Fruit fly (Drosophila melanogaster) whole organism, embryonic: Measurements from ENCODE around the gene CG11975.

Source experiments
- Asciz ChIP-seq: fragments of 200-800 bp; sonication (Bioruptor generic); optimal IDR thresholded peaks from 2 replicates; lab custom pipeline; 2017; ENCODE audit warnings: missing biosample characterization, mild to moderate bottlenecking, missing genetic modification characterization, missing genetic modification reagents
- Atf-2 ChIP-seq: fragments of 200-800 bp; sonication (Bioruptor generic); optimal IDR thresholded peaks from 2 replicates; lab custom pipeline; 2016; ENCODE audit warnings: missing biosample characterization, missing genetic modification characterization
- CG11093 ChIP-seq: fragments of 200-800 bp; sonication (Bioruptor generic); IDR thresholded peaks from 3 replicates; pipeline ENCODE4 v1.3.6; 2022; ENCODE audit warnings: missing biosample characterization, missing genetic modification characterization
- CG11398 ChIP-seq: fragments of 200-800 bp; sonication (Bioruptor generic); optimal IDR thresholded peaks from 2 replicates; lab custom pipeline; 2016; ENCODE audit warnings: missing biosample characterization, missing genetic modification characterization
- CG12299 ChIP-seq: fragments of 200-800 bp; sonication (Bioruptor generic); optimal IDR thresholded peaks from 2 replicates; lab custom pipeline; 2018; ENCODE audit warnings: missing biosample characterization, mild to moderate bottlenecking, missing genetic modification characterization
- CG13123 ChIP-seq: fragments of 200-800 bp; sonication (Bioruptor generic); optimal IDR thresholded peaks from 2 replicates; lab custom pipeline; 2016; ENCODE audit warnings: missing biosample characterization, missing genetic modification characterization
- CG13894 ChIP-seq: fragments of 200-800 bp; sonication (Bioruptor generic); optimal IDR thresholded peaks from 3 replicates; lab custom pipeline; 2018; ENCODE audit warnings: missing biosample characterization, mild to moderate bottlenecking, missing genetic modification characterization, moderate library complexity
- CG15514 ChIP-seq: fragments of 200-800 bp; sonication (Bioruptor generic); optimal IDR thresholded peaks from 3 replicates; lab custom pipeline; 2017; ENCODE audit warnings: missing biosample characterization, missing genetic modification characterization, mild to moderate bottlenecking, moderate library complexity, missing genetic modification reagents
- CG17912 ChIP-seq: fragments of 200-800 bp; sonication (Bioruptor generic); optimal IDR thresholded peaks from 2 replicates; lab custom pipeline; 2018; ENCODE audit warnings: missing biosample characterization, mild to moderate bottlenecking, missing genetic modification characterization
- CG2712 ChIP-seq: fragments of 200-800 bp; optimal IDR thresholded peaks from 3 replicates; lab custom pipeline; 2019; ENCODE audit warnings: missing biosample characterization, mild to moderate bottlenecking, missing genetic modification characterization, moderate library complexity
- CG33557 ChIP-seq: fragments of 200-800 bp; sonication (Bioruptor generic); optimal IDR thresholded peaks from 2 replicates; lab custom pipeline; 2019; ENCODE audit warnings: missing biosample characterization, mild to moderate bottlenecking, missing genetic modification characterization, moderate library complexity
- CG3838 ChIP-seq: fragments of 200-800 bp; sonication (Bioruptor generic); optimal IDR thresholded peaks from 3 replicates; lab custom pipeline; 2016; ENCODE audit warnings: missing biosample characterization, missing genetic modification characterization
- CG4424 ChIP-seq: fragments of 200-800 bp; sonication (Bioruptor generic); optimal IDR thresholded peaks from 3 replicates; lab custom pipeline; 2016; ENCODE audit warnings: missing biosample characterization, missing genetic modification characterization
- CG4617 ChIP-seq: fragments of 200-800 bp; sonication (Bioruptor generic); optimal IDR thresholded peaks from 3 replicates; lab custom pipeline; 2016; ENCODE audit warnings: missing biosample characterization, missing genetic modification characterization, borderline replicate concordance
- CG6854 ChIP-seq: fragments of 200-800 bp; sonication (Bioruptor generic); optimal IDR thresholded peaks from 3 replicates; lab custom pipeline; 2017; ENCODE audit warnings: missing biosample characterization, mild to moderate bottlenecking, missing genetic modification characterization
- CG7372 ChIP-seq: fragments of 200-800 bp; sonication (Bioruptor generic); IDR thresholded peaks from 2 replicates; pipeline ENCODE4 v1.3.6; 2022; ENCODE audit warnings: missing biosample characterization, missing genetic modification characterization
- CG7556 ChIP-seq: fragments of 200-800 bp; sonication (Bioruptor generic); optimal IDR thresholded peaks from 2 replicates; lab custom pipeline; 2017; ENCODE audit warnings: missing biosample characterization, mild to moderate bottlenecking, missing genetic modification characterization
- CG7786 ChIP-seq: fragments of 200-800 bp; sonication (Bioruptor generic); optimal IDR thresholded peaks from 2 replicates; lab custom pipeline; 2016; ENCODE audit warnings: missing biosample characterization, missing genetic modification characterization
- CG9797 ChIP-seq: fragments of 200-800 bp; sonication (Bioruptor generic); optimal IDR thresholded peaks from 3 replicates; lab custom pipeline; 2018; ENCODE audit warnings: missing biosample characterization, mild to moderate bottlenecking, missing genetic modification characterization
- CoRest ChIP-seq: fragments of 200-800 bp; sonication (Bioruptor generic); optimal IDR thresholded peaks from 3 replicates; lab custom pipeline; 2018; ENCODE audit warnings: missing biosample characterization, mild to moderate bottlenecking, missing genetic modification characterization, moderate library complexity
- Deaf1 ChIP-seq: fragments of 200-800 bp; optimal IDR thresholded peaks from 3 replicates; lab custom pipeline; 2019; ENCODE audit warnings: missing biosample characterization, mild to moderate bottlenecking, missing genetic modification characterization, moderate library complexity
- Dip2 ChIP-seq: fragments of 200-800 bp; sonication (Bioruptor generic); IDR thresholded peaks from 2 replicates; pipeline ENCODE4 v1.3.6; 2022; ENCODE audit warnings: missing biosample characterization, missing genetic modification characterization
- E2f2 ChIP-seq: fragments of 200-800 bp; sonication (Bioruptor generic); IDR thresholded peaks from 2 replicates; pipeline ENCODE4 v1.3.6; 2022; ENCODE audit warnings: missing biosample characterization, missing genetic modification characterization
- Ets65A ChIP-seq: fragments of 200-800 bp; sonication (Bioruptor generic); peaks from one replicate; lab custom pipeline; 2016; ENCODE audit warnings: missing biosample characterization, missing genetic modification characterization
- Lhr ChIP-seq: fragments of 200-800 bp; sonication (Bioruptor generic); optimal IDR thresholded peaks from 3 replicates; lab custom pipeline; 2017; ENCODE audit warnings: mild to moderate bottlenecking, missing biosample characterization, missing genetic modification reagents, missing genetic modification characterization
- MBD-R2 ChIP-seq: fragments of 200-800 bp; sonication (Bioruptor generic); IDR thresholded peaks from 2 replicates; pipeline ENCODE4 v1.3.6; 2022; ENCODE audit warnings: missing biosample characterization, missing genetic modification characterization
- Med ChIP-seq: fragments of 200-800 bp; sonication (Bioruptor generic); peaks from one replicate; lab custom pipeline; 2016; ENCODE audit warnings: missing biosample characterization, missing genetic modification characterization, mild to moderate bottlenecking, inconsistent platforms, moderate library complexity
- NC2α ChIP-seq: fragments of 200-800 bp; sonication (Bioruptor generic); optimal IDR thresholded peaks from 2 replicates; lab custom pipeline; 2016; ENCODE audit warnings: missing biosample characterization, missing genetic modification characterization
- Nf-YC ChIP-seq: fragments of 200-800 bp; optimal IDR thresholded peaks from 3 replicates; lab custom pipeline; 2019; ENCODE audit warnings: missing biosample characterization, mild to moderate bottlenecking, missing genetic modification characterization, moderate library complexity
- Oaz ChIP-seq: fragments of 200-800 bp; sonication (Bioruptor generic); IDR thresholded peaks from 2 replicates; pipeline ENCODE4 v1.3.6; 2022; ENCODE audit warnings: missing biosample characterization, missing genetic modification characterization
- Ravus ChIP-seq: fragments of 200-800 bp; sonication (Bioruptor generic); IDR thresholded peaks from 2 replicates; pipeline ENCODE4 v1.3.6; 2022; ENCODE audit warnings: missing biosample characterization, missing genetic modification characterization
- Scr ChIP-seq: fragments of 200-800 bp; sonication (Bioruptor generic); IDR thresholded peaks from 2 replicates; pipeline ENCODE4 v1.3.6; 2022; ENCODE audit warnings: missing biosample characterization, missing genetic modification characterization; ENCODE audit not compliant: partially characterized antibody
- Sin3A ChIP-seq: fragments of >200 bp; optimal IDR thresholded peaks from 2 replicates; lab custom pipeline; 2018
- amos ChIP-seq: fragments of 200-800 bp; sonication (Bioruptor generic); IDR thresholded peaks from 2 replicates; pipeline ENCODE4 v1.3.6; 2022; ENCODE audit warnings: missing biosample characterization, missing genetic modification characterization; ENCODE audit not compliant: partially characterized antibody
- aop ChIP-seq: fragments of 200-800 bp; sonication (Bioruptor generic); IDR thresholded peaks from 2 replicates; pipeline ENCODE4 v1.3.6; 2022; ENCODE audit warnings: missing biosample characterization, missing genetic modification characterization
- bigmax ChIP-seq: fragments of 200-800 bp; sonication (Bioruptor generic); optimal IDR thresholded peaks from 2 replicates; lab custom pipeline; 2018; ENCODE audit warnings: missing biosample characterization, mild to moderate bottlenecking, missing genetic modification characterization
- cad ChIP-seq: fragments of >200 bp; optimal IDR thresholded peaks from 2 replicates; lab custom pipeline; 2017; ENCODE audit warnings: missing biosample characterization, missing genetic modification characterization
- ci ChIP-seq: fragments of 200-800 bp; sonication (Bioruptor generic); IDR thresholded peaks from 3 replicates; pipeline ENCODE4 v1.3.6; 2022; ENCODE audit warnings: missing biosample characterization, missing genetic modification characterization
- dpn ChIP-seq, 2 experiments: fragments of 200-800 bp; sonication (Bioruptor generic); optimal IDR thresholded peaks; 3 replicates each; lab custom pipeline; 2016; ENCODE audit warnings: missing biosample characterization in 2 of 2, missing genetic modification characterization in 2 of 2
- grau ChIP-seq: fragments of 200-800 bp; optimal IDR thresholded peaks from 3 replicates; lab custom pipeline; 2019; ENCODE audit warnings: missing biosample characterization, mild to moderate bottlenecking, missing genetic modification characterization, moderate library complexity
- gro ChIP-seq: fragments of 200-800 bp; sonication (Bioruptor generic); optimal IDR thresholded peaks from 2 replicates; lab custom pipeline; 2016; ENCODE audit warnings: missing biosample characterization, missing genetic modification characterization
- gt ChIP-seq: fragments of 200-800 bp; sonication (Bioruptor generic); IDR thresholded peaks from 2 replicates; pipeline ENCODE4 v1.3.6; 2022; ENCODE audit warnings: missing biosample characterization, missing genetic modification characterization
- kah ChIP-seq: fragments of 200-800 bp; sonication (Bioruptor generic); optimal IDR thresholded peaks from 2 replicates; lab custom pipeline; 2018; ENCODE audit warnings: missing biosample characterization, mild to moderate bottlenecking, missing genetic modification characterization
- kay ChIP-seq: fragments of 200-800 bp; sonication (Bioruptor generic); optimal IDR thresholded peaks from 2 replicates; lab custom pipeline; 2016; ENCODE audit warnings: missing biosample characterization, missing genetic modification characterization
- mam ChIP-seq: fragments of 200-800 bp; sonication (Bioruptor generic); optimal IDR thresholded peaks from 3 replicates; lab custom pipeline; 2016; ENCODE audit warnings: missing biosample characterization, missing genetic modification characterization
- mld ChIP-seq: fragments of 200-800 bp; sonication (Bioruptor generic); IDR thresholded peaks from 3 replicates; pipeline ENCODE4 v1.3.6; 2022; ENCODE audit warnings: missing biosample characterization, missing genetic modification characterization; ENCODE audit not compliant: partially characterized antibody
- nmo ChIP-seq: fragments of 200-800 bp; sonication (Bioruptor generic); optimal IDR thresholded peaks from 2 replicates; lab custom pipeline; 2018; ENCODE audit warnings: missing biosample characterization, mild to moderate bottlenecking, missing genetic modification characterization, moderate library complexity
- run ChIP-seq: fragments of 200-800 bp; sonication (Bioruptor generic); optimal IDR thresholded peaks from 3 replicates; lab custom pipeline; 2018; ENCODE audit warnings: missing biosample characterization, mild to moderate bottlenecking, missing genetic modification characterization
- stc ChIP-seq: fragments of 200-800 bp; sonication (Bioruptor generic); IDR thresholded peaks from 2 replicates; pipeline ENCODE4 v1.3.6; 2022; ENCODE audit warnings: missing biosample characterization, missing genetic modification characterization
- stwl ChIP-seq: fragments of 200-800 bp; sonication (Bioruptor generic); optimal IDR thresholded peaks from 3 replicates; lab custom pipeline; 2018; ENCODE audit warnings: missing biosample characterization, mild to moderate bottlenecking, missing genetic modification characterization, moderate library complexity
- unc-4 ChIP-seq: fragments of 200-800 bp; sonication (Bioruptor generic); IDR thresholded peaks from 2 replicates; pipeline ENCODE4 v1.3.6; 2022; ENCODE audit warnings: missing biosample characterization, missing genetic modification characterization; ENCODE audit not compliant: partially characterized antibody
- zfh1 ChIP-seq: fragments of 200-800 bp; sonication (Bioruptor generic); IDR thresholded peaks from 3 replicates; pipeline ENCODE4 v1.3.6; 2022; ENCODE audit warnings: missing biosample characterization, missing genetic modification characterization

Gene CG11975

dm6 chr3R:9006129-9006528, 13.1 kb downstream of the CG11975 start, which contains the start of the genes Prosbeta3 and Iru:
TSS of gene Prosbeta3 (minus strand) at chr3R:9006226.
TSS of gene Iru (plus strand) at chr3R:9006456.
- TF ChIP-seq CG13894 (peak; percentile 5), CG9797 (peak; percentile 91), aop (GFP tag; lab: Robert Waterston, UW) (no peak), Dip2 (no peak), Ets65A (GFP tag; lab: Kevin White, UChicago) (peak; percentile 45), zfh1 (GFP tag; lab: Robert Waterston, UW) (no peak), Deaf1 (no peak), CG4617 (GFP tag; lab: Kevin White, UChicago) (peak; percentile 45), CG15514 (peak; percentile 39), mam (GFP tag; lab: Kevin White, UChicago) (peak; percentile 14), stwl (tag; lab: Kevin White, UChicago) (peak; percentile 73), CG12299 (tag; lab: Kevin White, UChicago) (peak; percentile 9), CoRest (tag; lab: Kevin White, UChicago) (peak; percentile 38), CG2712 (tag; lab: Kevin White, UChicago) (peak; percentile 20), CG7786 (GFP tag; lab: Kevin White, UChicago) (no peak), Nf-YC (tag; lab: Kevin White, UChicago) (peak; percentile 13), kay (GFP tag; lab: Kevin White, UChicago) (peak; percentile 10), cad (GFP tag; lab: Kevin White, UChicago) (no peak), kah (GFP tag; lab: Kevin White, UChicago) (no peak), gt (GFP tag; lab: Robert Waterston, UW) (no peak), Oaz (GFP tag; lab: Robert Waterston, UW) (no peak), MBD-R2 (peak; percentile 75), nmo (GFP tag; lab: Kevin White, UChicago) (peak; percentile 66), CG3838 (GFP tag; lab: Kevin White, UChicago) (no peak), CG33557 (GFP tag; lab: Kevin White, UChicago) (no peak), Lhr (GFP tag; lab: Kevin White, UChicago) (peak; percentile 86), NC2α (GFP tag; lab: Kevin White, UChicago) (no peak), ci (GFP tag; lab: Robert Waterston, UW) (no peak), stc (no peak), CG7556 (GFP tag; lab: Kevin White, UChicago) (no peak), Scr (GFP tag; lab: Robert Waterston, UW) (0 out of 2 replicates have a peak, but pooled peaks have one; percentile 7), Med (GFP tag; lab: Kevin White, UChicago) (peak; percentile 83), CG13123 (GFP tag; lab: Kevin White, UChicago) (no peak), Atf-2 (GFP tag; lab: Kevin White, UChicago) (no peak), CG7372 (GFP tag; lab: Robert Waterston, UW) (no peak), run (tag; lab: Kevin White, UChicago) (no peak), Ravus (GFP tag; lab: Robert Waterston, UW) (no peak), CG11093 (GFP tag; lab: Robert Waterston, UW) (no peak), bigmax (GFP tag; lab: Kevin White, UChicago) (no peak), Sin3A (peak; percentile 90), dpn (GFP tag; optimal IDR thresholded peaks at IDR 0.05; lab: Kevin White, UChicago) (peak in 1 of 2 experiments; percentile 1), gro (GFP tag; lab: Kevin White, UChicago) (no peak), Asciz (GFP tag; lab: Kevin White, UChicago) (no peak), CG17912 (GFP tag; lab: Kevin White, UChicago) (no peak), CG6854 (GFP tag; lab: Kevin White, UChicago) (no peak), CG11398 (GFP tag; lab: Kevin White, UChicago) (no peak), amos (GFP tag; lab: Robert Waterston, UW) (peak; percentile 31; the same call in 1 of the 2 replicates), CG4424 (no peak), E2f2 (GFP tag; lab: Robert Waterston, UW) (peak; percentile 66), grau (peak; percentile 8), unc-4 (0 out of 2 replicates have a peak, but pooled peaks have one; percentile 28), mld (GFP tag; lab: Robert Waterston, UW) (no peak)
